Worm (Caenorhabditis elegans) whole organism, young adult: ENCODE measurements around the gene mif-1.

ENCODE experiments used
- ceh-79 ChIP-seq: sonication (generic microtip); optimal IDR thresholded peaks from 2 replicates; lab custom pipeline; 2017; ENCODE audit warnings: mild to moderate bottlenecking, missing genetic modification characterization, missing compliant biosample characterization
- nfya-2 ChIP-seq: fragments of 200-800 bp; sonication (Bioruptor generic); IDR thresholded peaks from 2 replicates; pipeline ENCODE4 v1.3.6; 2022; ENCODE audit warnings: missing genetic modification reagents, missing genetic modification characterization, missing compliant biosample characterization
- rpc-1 ChIP-seq, 2 experiments: fragments of 150-350 bp in 1 of 2; sonication (generic microtip) in 1 of 2; optimal IDR thresholded peaks; 2 replicates each; lab custom pipeline; 2014 to 2018; ENCODE audit warnings: missing biosample characterization in 1 of 2, missing genetic modification characterization in 1 of 2, missing genetic modification reagents in 1 of 2, missing genotype in 1 of 2
- snpc-1.1 ChIP-seq: sonication (generic microtip); optimal IDR thresholded peaks from 2 replicates; lab custom pipeline; 2017; ENCODE audit warnings: missing genetic modification characterization, mild to moderate bottlenecking, missing compliant biosample characterization, antibody characterized with exemption, moderate library complexity, missing genotype, missing genetic modification reagents; ENCODE audit not compliant: insufficient read depth
- ztf-25 ChIP-seq: fragments of 200-800 bp; sonication (Bioruptor generic); IDR thresholded peaks from 2 replicates; pipeline ENCODE4 v1.3.6; 2022; ENCODE audit warnings: missing genetic modification reagents, missing genetic modification characterization, missing compliant biosample characterization

DNA sequence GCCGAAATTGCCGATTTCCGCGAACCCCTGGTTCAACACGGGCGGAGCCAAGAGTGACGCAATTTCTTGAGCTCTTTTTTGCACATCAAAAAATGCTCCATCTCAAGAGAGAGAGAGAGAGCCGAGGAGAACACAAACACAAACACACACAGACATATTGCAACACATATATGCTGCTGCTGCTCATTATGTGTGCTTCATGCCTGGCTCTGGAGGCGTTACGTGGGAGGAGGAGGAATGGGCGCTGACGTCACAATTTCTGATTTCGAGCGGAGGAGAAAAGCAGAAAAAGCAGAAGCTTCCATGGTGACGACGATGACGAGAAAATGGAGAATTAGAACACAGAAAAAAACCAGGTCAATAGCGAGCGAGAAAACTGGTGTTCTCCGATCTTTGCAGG is 11.9 kb upstream of the mif-1 start:
- TF ChIP-seq nfya-2 (GFP tag; lab: Robert Waterston, UW) = no peak
- no peak for TF ChIP-seq ceh-79 (tag; lab: Kevin White, UChicago)
- no peak for TF ChIP-seq snpc-1.1 (tag; lab: Kevin White, UChicago)
- TF ChIP-seq rpc-1 (optimal IDR thresholded peaks at IDR 0.05; lab: Kevin White, UChicago) = no peak
- no peak for TF ChIP-seq rpc-1 (tag; optimal IDR thresholded peaks at IDR 0.05; lab: Kevin White, UChicago)
- TF ChIP-seq ztf-25 (GFP tag; lab: Robert Waterston, UW) = no peak
